Worm (Caenorhabditis elegans) whole organism, L4 larva: ENCODE data around the gene cyp-25A6.

Source experiments
- F49E8.2 ChIP-seq: sonication (generic microtip); optimal IDR thresholded peaks from 2 replicates; lab custom pipeline; 2016; ENCODE audit warnings: missing compliant biosample characterization, mild to moderate bottlenecking, missing genetic modification characterization, borderline replicate concordance
- T26A8.4 ChIP-seq: fragments of 200-800 bp; sonication (Bioruptor generic); IDR thresholded peaks from 2 replicates; pipeline ENCODE4 v1.3.6; 2022; ENCODE audit warnings: missing genetic modification characterization, missing compliant biosample characterization
- Y105C5A.15 ChIP-seq: fragments of 200-800 bp; sonication (Bioruptor generic); IDR thresholded peaks from 2 replicates; pipeline ENCODE4 v1.3.6; 2022; ENCODE audit warnings: missing genetic modification characterization, missing compliant biosample characterization
- Y48G9A.11 ChIP-seq: fragments of 200-800 bp; sonication (Bioruptor generic); IDR thresholded peaks from 2 replicates; pipeline ENCODE4 v1.3.6; 2022; ENCODE audit warnings: missing genetic modification reagents, missing genetic modification characterization, missing compliant biosample characterization
- ZK337.2 ChIP-seq: fragments of 200-800 bp; sonication (Bioruptor generic); IDR thresholded peaks from 2 replicates; pipeline ENCODE4 v1.3.6; 2022; ENCODE audit warnings: missing genetic modification reagents, missing genetic modification characterization, missing compliant biosample characterization
- aha-1 ChIP-seq: fragments of 150-350 bp; peaks from one replicate; lab custom pipeline; 2014; ENCODE audit warnings: missing biosample characterization, missing genetic modification characterization
- ama-1 ChIP-seq: fragments of 150-350 bp; optimal IDR thresholded peaks from 2 replicates; lab custom pipeline; 2014; ENCODE audit warnings: inconsistent platforms, mixed read lengths
- attf-4 ChIP-seq: sonication (generic microtip); optimal IDR thresholded peaks from 3 replicates; lab custom pipeline; 2017; ENCODE audit warnings: missing biosample characterization, missing genetic modification characterization
- ceh-28 ChIP-seq: fragments of 150-350 bp; optimal IDR thresholded peaks from 2 replicates; lab custom pipeline; 2014; ENCODE audit warnings: missing biosample characterization, missing genetic modification reagents, missing genetic modification characterization
- daf-12 ChIP-seq: fragments of 150-350 bp; optimal IDR thresholded peaks from 2 replicates; lab custom pipeline; 2014; ENCODE audit warnings: missing biosample characterization, missing genetic modification reagents, missing genetic modification characterization
- daf-16 ChIP-seq, 3 experiments: sonication (generic microtip); optimal IDR thresholded peaks; 2 replicates each; lab custom pipeline; 2016 to 2017; ENCODE audit warnings: missing genetic modification characterization in 3 of 3, missing genetic modification reagents in 3 of 3, mild to moderate bottlenecking in 2 of 3, missing compliant biosample characterization in 2 of 3, missing biosample characterization in 1 of 3, moderate library complexity in 1 of 3
- daf-8 ChIP-seq: fragments of 200-800 bp; sonication (Bioruptor generic); IDR thresholded peaks from 2 replicates; pipeline ENCODE4 v1.3.6; 2022; ENCODE audit warnings: missing genetic modification characterization, missing compliant biosample characterization
- dpl-1 ChIP-seq: fragments of 150-350 bp; optimal IDR thresholded peaks from 2 replicates; lab custom pipeline; 2014; ENCODE audit warnings: missing biosample characterization, missing genetic modification reagents, missing genetic modification characterization
- duxl-1 ChIP-seq: sonication (generic microtip); optimal IDR thresholded peaks from 2 replicates; lab custom pipeline; 2016; ENCODE audit warnings: mild to moderate bottlenecking, missing genetic modification characterization, moderate library complexity, missing compliant biosample characterization; ENCODE audit not compliant: poor library complexity
- dve-1 ChIP-seq: sonication (generic microtip); optimal IDR thresholded peaks from 2 replicates; lab custom pipeline; 2017; ENCODE audit warnings: antibody characterized with exemption, mild to moderate bottlenecking, missing genetic modification characterization, missing compliant biosample characterization; ENCODE audit not compliant: insufficient read depth
- gei-8 ChIP-seq: fragments of 200-800 bp; sonication (Bioruptor generic); optimal IDR thresholded peaks from 2 replicates; lab custom pipeline; 2018; ENCODE audit warnings: mild to moderate bottlenecking, missing genetic modification characterization, missing compliant biosample characterization
- lim-7 ChIP-seq: fragments of 200-800 bp; sonication (Bioruptor generic); IDR thresholded peaks from 2 replicates; pipeline ENCODE4 v1.3.6; 2022; ENCODE audit warnings: missing genetic modification characterization, missing compliant biosample characterization
- lin-38 ChIP-seq: fragments of 200-800 bp; sonication (Bioruptor generic); IDR thresholded peaks from 2 replicates; pipeline ENCODE4 v1.3.6; 2022; ENCODE audit warnings: missing genetic modification reagents, missing genetic modification characterization, missing compliant biosample characterization
- lin-39 ChIP-seq: fragments of 150-350 bp; optimal IDR thresholded peaks from 2 replicates; lab custom pipeline; 2014; ENCODE audit warnings: missing biosample characterization, missing genetic modification reagents, missing genetic modification characterization
- lsy-2 ChIP-seq, 2 experiments: fragments of 150-350 bp in 1 of 2; sonication (generic microtip) in 1 of 2; optimal IDR thresholded peaks; 2 replicates each; lab custom pipeline; 2014 to 2017; ENCODE audit warnings: missing biosample characterization in 2 of 2, missing genetic modification characterization in 2 of 2
- madf-5 ChIP-seq, 2 experiments: fragments of 200-800 bp; sonication (Bioruptor generic); IDR thresholded peaks; 2 replicates each; pipeline ENCODE4 v1.3.6; 2022; ENCODE audit warnings: missing compliant biosample characterization in 2 of 2, missing genetic modification characterization in 2 of 2
- mdl-1 ChIP-seq, 2 experiments: fragments of 150-350 bp in 1 of 2; sonication (generic microtip) in 1 of 2; optimal IDR thresholded peaks; 2 replicates each; lab custom pipeline; 2014 to 2017; ENCODE audit warnings: missing biosample characterization in 2 of 2, missing genetic modification characterization in 2 of 2
- mep-1 ChIP-seq: fragments of 150-350 bp; sonication (generic microtip); optimal IDR thresholded peaks from 3 replicates; lab custom pipeline; 2014; ENCODE audit warnings: missing biosample characterization, missing genetic modification characterization
- mes-2 ChIP-seq: sonication (generic microtip); optimal IDR thresholded peaks from 2 replicates; lab custom pipeline; 2016; ENCODE audit warnings: missing genotype, mild to moderate bottlenecking, missing genetic modification characterization, missing compliant biosample characterization; ENCODE audit not compliant: poor library complexity, severe bottlenecking
- mxl-3 ChIP-seq: fragments of 200-800 bp; sonication (Bioruptor generic); optimal IDR thresholded peaks from 2 replicates; lab custom pipeline; 2018; ENCODE audit warnings: mild to moderate bottlenecking, missing genetic modification characterization, missing compliant biosample characterization
- nhr-102 ChIP-seq: sonication (generic microtip); optimal IDR thresholded peaks from 2 replicates; lab custom pipeline; 2016; ENCODE audit warnings: mild to moderate bottlenecking, missing genetic modification characterization, moderate library complexity, missing compliant biosample characterization
- nhr-111 ChIP-seq: fragments of 200-800 bp; sonication (Bioruptor generic); optimal IDR thresholded peaks from 2 replicates; lab custom pipeline; 2018; ENCODE audit warnings: mild to moderate bottlenecking, missing genetic modification characterization, missing compliant biosample characterization
- nhr-237 ChIP-seq: sonication (generic microtip); optimal IDR thresholded peaks from 2 replicates; lab custom pipeline; 2017; ENCODE audit warnings: missing biosample characterization, missing genetic modification characterization
- nhr-41 ChIP-seq: fragments of 200-800 bp; sonication (Bioruptor generic); IDR thresholded peaks from 2 replicates; pipeline ENCODE4 v1.3.6; 2022; ENCODE audit warnings: missing genetic modification reagents, missing genetic modification characterization, missing compliant biosample characterization
- nhr-48 ChIP-seq: sonication (generic microtip); optimal IDR thresholded peaks from 2 replicates; lab custom pipeline; 2016; ENCODE audit warnings: mild to moderate bottlenecking, missing genetic modification characterization, missing compliant biosample characterization
- nhr-6 ChIP-seq: fragments of 150-350 bp; optimal IDR thresholded peaks from 2 replicates; lab custom pipeline; 2014; ENCODE audit warnings: missing biosample characterization, missing genetic modification characterization
- nhr-77 ChIP-seq: fragments of 150-350 bp; optimal IDR thresholded peaks from 2 replicates; lab custom pipeline; 2014; ENCODE audit warnings: missing biosample characterization, missing genetic modification characterization
- pha-4 ChIP-seq, 2 experiments: fragments of 150-350 bp in 1 of 2; fragments of 200-800 bp in 1 of 2; sonication (Bioruptor generic) in 1 of 2; IDR thresholded peaks in 1 of 2; optimal IDR thresholded peaks in 1 of 2; 2 replicates each; pipeline versions ENCODE4 v1.3.6 to Lab custom; 2014 to 2022; ENCODE audit warnings: missing genetic modification characterization in 2 of 2, missing genetic modification reagents in 2 of 2, missing biosample characterization in 1 of 2, missing compliant biosample characterization in 1 of 2
- rbr-2 ChIP-seq: sonication (generic microtip); optimal IDR thresholded peaks from 2 replicates; lab custom pipeline; 2016; ENCODE audit warnings: missing genotype, missing genetic modification characterization, missing compliant biosample characterization
- sdz-12 ChIP-seq: fragments of 200-800 bp; sonication (Bioruptor generic); optimal IDR thresholded peaks from 2 replicates; lab custom pipeline; 2018; ENCODE audit warnings: mild to moderate bottlenecking, missing genetic modification characterization, missing compliant biosample characterization
- set-16 ChIP-seq: fragments of 200-800 bp; sonication (Bioruptor generic); IDR thresholded peaks from 2 replicates; pipeline ENCODE4 v1.3.6; 2022; ENCODE audit warnings: missing genetic modification reagents, missing genetic modification characterization, missing compliant biosample characterization
- spr-1 ChIP-seq: sonication (generic microtip); optimal IDR thresholded peaks from 2 replicates; lab custom pipeline; 2016; ENCODE audit warnings: mild to moderate bottlenecking, missing genetic modification characterization, missing compliant biosample characterization
- tag-97 ChIP-seq: fragments of 200-800 bp; sonication (Bioruptor generic); IDR thresholded peaks from 2 replicates; pipeline ENCODE4 v1.3.6; 2022; ENCODE audit warnings: missing genetic modification characterization, missing compliant biosample characterization
- unc-39 ChIP-seq: sonication (generic microtip); optimal IDR thresholded peaks from 2 replicates; lab custom pipeline; 2017; ENCODE audit warnings: missing biosample characterization, missing genetic modification characterization
- unc-62 ChIP-seq, 3 experiments: fragments of 150-350 bp in 1 of 3; sonication (generic microtip); optimal IDR thresholded peaks in 2 of 3; peaks in 1 of 3; 1 replicate in 1 of 3; 2 replicates in 2 of 3; lab custom pipeline; 2014 to 2017; ENCODE audit warnings: missing biosample characterization in 3 of 3, missing genetic modification characterization in 3 of 3, missing genetic modification reagents in 3 of 3, missing genotype in 1 of 3
- zip-2 ChIP-seq: fragments of 150-350 bp; optimal IDR thresholded peaks from 2 replicates; lab custom pipeline; 2014; ENCODE audit warnings: missing biosample characterization, missing genetic modification characterization
- ztf-11 ChIP-seq: fragments of 150-350 bp; optimal IDR thresholded peaks from 2 replicates; lab custom pipeline; 2014; ENCODE audit warnings: missing biosample characterization, missing genetic modification characterization

The cyp-25A6 gene

ce11 chrIV:4243830-4244406, 46.7 kb downstream of the cyp-25A6 start:
- no peak for TF ChIP-seq ZK337.2
- peak; percentile 98 for TF ChIP-seq set-16

ce11 chrIV:4244510-4244909, 47.2 kb downstream of the cyp-25A6 start, which contains the start of gene col-34:
Gene col-34 (minus strand): TSS chrIV:4244610.
- no peak for TF ChIP-seq lin-39
- TF ChIP-seq nhr-111 (GFP tag; lab: Kevin White, UChicago): no peak
- TF ChIP-seq daf-8 (GFP tag; lab: Robert Waterston, UW): no peak
- TF ChIP-seq unc-39 (tag; lab: Kevin White, UChicago): no peak
- no peak for TF ChIP-seq pha-4 (GFP tag; IDR thresholded peaks at IDR 0.05; lab: Robert Waterston, UW)
- TF ChIP-seq pha-4 (tag; optimal IDR thresholded peaks at IDR 0.05; lab: Kevin White, UChicago): no peak
- no peak for TF ChIP-seq lim-7 (GFP tag; lab: Robert Waterston, UW)
- no peak for TF ChIP-seq Y105C5A.15 (GFP tag; lab: Robert Waterston, UW)
- no peak for TF ChIP-seq nhr-102
- no peak for TF ChIP-seq sdz-12 (GFP tag; lab: Kevin White, UChicago)
- no peak for TF ChIP-seq ama-1
- TF ChIP-seq set-16: no peak
- no peak for TF ChIP-seq Y48G9A.11
- TF ChIP-seq lsy-2 (tag; optimal IDR thresholded peaks at IDR 0.05; lab: Kevin White, UChicago): no peak
- TF ChIP-seq, all 104 proteins: peak for 0

ce11 chrIV:4246493-4246892, 49.2 kb downstream of the cyp-25A6 start, which contains the start of gene ttr-20:
Gene ttr-20 (plus strand): TSS chrIV:4246793.
- TF ChIP-seq T26A8.4 (GFP tag; lab: Robert Waterston, UW): no peak
- peak; percentile 50 for TF ChIP-seq aha-1 (tag; lab: Kevin White, UChicago)

ce11 chrIV:4247334-4247733, 50.1 kb downstream of the cyp-25A6 start:
- TF ChIP-seq F49E8.2 (tag; lab: Kevin White, UChicago) (no peak), pha-4 (GFP tag; IDR thresholded peaks at IDR 0.05; lab: Robert Waterston, UW) (no peak; the same call in 1 of the 2 replicates), pha-4 (tag; optimal IDR thresholded peaks at IDR 0.05; lab: Kevin White, UChicago) (no peak), ama-1 (no peak), mdl-1 (tag; optimal IDR thresholded peaks at IDR 0.05; lab: Kevin White, UChicago) (no peak), lin-38 (peak; percentile 55), lsy-2 (tag; optimal IDR thresholded peaks at IDR 0.05; lab: Kevin White, UChicago) (peak in 1 of 2 experiments; percentile 80), nhr-237 (no peak), dpl-1 (GFP tag; lab: Kevin White, UChicago) (peak; percentile 74), madf-5 (GFP tag; IDR thresholded peaks at IDR 0.05; lab: Robert Waterston, UW) (no peak), nhr-6 (tag; lab: Kevin White, UChicago) (no peak), ceh-28 (tag; lab: Kevin White, UChicago) (no peak), attf-4 (tag; lab: Kevin White, UChicago) (no peak), gei-8 (GFP tag; lab: Kevin White, UChicago) (no peak), nhr-41 (no peak), tag-97 (GFP tag; lab: Robert Waterston, UW) (no peak), nhr-48 (tag; lab: Kevin White, UChicago) (no peak), ztf-11 (no peak), mes-2 (tag; lab: Kevin White, UChicago) (peak; percentile 74), daf-16 (GFP tag; optimal IDR thresholded peaks at IDR 0.05; lab: Kevin White, UChicago) (no peak), daf-16 (tag; optimal IDR thresholded peaks at IDR 0.05; lab: Kevin White, UChicago) (peak; percentile 0), rbr-2 (tag; lab: Kevin White, UChicago) (peak; percentile 42), spr-1 (no peak), aha-1 (tag; lab: Kevin White, UChicago) (peak; percentile 71), nhr-77 (tag; lab: Kevin White, UChicago) (no peak), dve-1 (peak; percentile 32), unc-62 (GFP tag; optimal IDR thresholded peaks at IDR 0.05 in 1 of 2; lab: Kevin White, UChicago) (no peak), unc-62 (tag; optimal IDR thresholded peaks at IDR 0.05; lab: Kevin White, UChicago) (no peak), zip-2 (tag; lab: Kevin White, UChicago) (no peak), mep-1 (tag; lab: Kevin White, UChicago) (peak; percentile 11), daf-12 (tag; lab: Kevin White, UChicago) (no peak), T26A8.4 (GFP tag; lab: Robert Waterston, UW) (no peak), mxl-3 (no peak), duxl-1 (tag; lab: Kevin White, UChicago) (peak; percentile 15)
